Fruit fly (Drosophila melanogaster) whole organism, pupa: ENCODE results near the gene CG32647.

Experiments
- CG12605 ChIP-seq: fragments of 200-800 bp; sonication (Bioruptor generic); IDR thresholded peaks from 2 replicates; pipeline ENCODE4 v1.3.6; 2022; ENCODE audit warnings: missing biosample characterization, missing genetic modification characterization
- CG13204 ChIP-seq: fragments of 200-800 bp; sonication (Bioruptor generic); optimal IDR thresholded peaks from 2 replicates; lab custom pipeline; 2018; ENCODE audit warnings: missing biosample characterization, mild to moderate bottlenecking, missing genetic modification characterization, moderate library complexity
- CG32121 ChIP-seq: fragments of 200-800 bp; sonication (Bioruptor generic); IDR thresholded peaks from 2 replicates; pipeline ENCODE4 v1.3.6; 2022; ENCODE audit warnings: missing biosample characterization, missing genetic modification characterization
- CG9948 ChIP-seq: fragments of 200-800 bp; sonication (Bioruptor generic); optimal IDR thresholded peaks from 2 replicates; lab custom pipeline; 2018; ENCODE audit warnings: missing biosample characterization, mild to moderate bottlenecking, missing genetic modification characterization, moderate library complexity
- D1 ChIP-seq: fragments of 200-800 bp; sonication (Bioruptor generic); optimal IDR thresholded peaks from 2 replicates; lab custom pipeline; 2018; ENCODE audit warnings: missing biosample characterization, mild to moderate bottlenecking, missing genetic modification characterization, moderate library complexity
- Snoo ChIP-seq: fragments of 200-800 bp; sonication (Bioruptor generic); optimal IDR thresholded peaks from 3 replicates; lab custom pipeline; 2017; ENCODE audit warnings: missing biosample characterization, mild to moderate bottlenecking, missing genetic modification characterization, inconsistent platforms
- gl ChIP-seq: fragments of 200-800 bp; sonication (Bioruptor generic); optimal IDR thresholded peaks from 2 replicates; lab custom pipeline; 2018; ENCODE audit warnings: missing biosample characterization, mild to moderate bottlenecking, missing genetic modification characterization
- rn ChIP-seq: fragments of 200-800 bp; sonication (Bioruptor generic); IDR thresholded peaks from 2 replicates; pipeline ENCODE4 v1.3.6; 2022; ENCODE audit warnings: missing biosample characterization, missing genetic modification characterization

DNA sequence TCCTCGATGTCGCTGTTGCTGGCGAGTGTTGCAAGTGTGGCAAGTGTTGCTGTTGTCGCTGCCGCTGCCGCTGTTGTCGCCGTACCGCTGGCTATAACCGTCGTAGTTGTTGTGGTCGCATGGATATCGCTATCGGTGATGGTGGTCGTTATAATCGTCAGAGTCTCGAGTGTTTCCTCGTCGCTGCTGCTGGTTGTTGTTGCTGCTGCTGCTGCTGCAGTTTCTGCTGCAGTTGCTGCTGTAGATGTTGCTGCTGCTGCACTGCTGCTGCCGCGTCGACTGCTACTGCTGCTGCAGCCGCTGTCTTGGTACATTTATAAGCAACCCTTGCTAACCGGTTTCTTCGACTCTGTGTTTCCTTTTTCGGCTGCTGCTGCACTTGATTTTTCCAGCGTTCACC is 46.6 kb upstream of the CG32647 start:
- TF ChIP-seq CG13204 (GFP tag; lab: Kevin White, UChicago) (no peak), CG9948 (tag; lab: Kevin White, UChicago) (no peak), D1 (tag; lab: Kevin White, UChicago) (no peak), CG12605 (no peak), CG32121 (GFP tag; lab: Robert Waterston, UW) (no peak), gl (tag; lab: Kevin White, UChicago) (no peak), Snoo (no peak), rn (GFP tag; lab: Robert Waterston, UW) (no peak)
